Worm (Caenorhabditis elegans): ENCODE measurements around the gene ZK185.1.

- no peak for TF ChIP-seq him-1 (tag; optimal IDR thresholded peaks at IDR 0.05)
- TF ChIP-seq dao-5 (tag; optimal IDR thresholded peaks at IDR 0.05), result no peak
- TF ChIP-seq W03F9.2 (tag; optimal IDR thresholded peaks at IDR 0.05), result no peak
Observed at ce11 chrIV:4587532-4587931, 39.2 kb downstream of the ZK185.1 start.

All from whole organism, L4/young adult.